Worm (Caenorhabditis elegans) whole organism, mixed stage, embryonic: ENCODE data around the gene ifo-1.

ENCODE experiments used
- M03D4.4 ChIP-seq: sonication (generic microtip); optimal IDR thresholded peaks from 2 replicates; lab custom pipeline; 2017; ENCODE audit warnings: mild to moderate bottlenecking, missing genetic modification characterization, missing compliant biosample characterization
- bed-3 ChIP-seq: fragments of 200-800 bp; sonication (Bioruptor generic); optimal IDR thresholded peaks from 3 replicates; lab custom pipeline; 2018; ENCODE audit warnings: mild to moderate bottlenecking, missing genetic modification characterization, moderate library complexity, missing compliant biosample characterization
- ceh-43 ChIP-seq: fragments of 200-800 bp; sonication (Bioruptor generic); optimal IDR thresholded peaks from 2 replicates; lab custom pipeline; 2018; ENCODE audit warnings: mild to moderate bottlenecking, missing genetic modification characterization, moderate library complexity, missing compliant biosample characterization
- ceh-83 ChIP-seq: fragments of 200-800 bp; sonication (Bioruptor generic); optimal IDR thresholded peaks from 2 replicates; lab custom pipeline; 2018; ENCODE audit warnings: mild to moderate bottlenecking, missing genetic modification characterization, missing compliant biosample characterization
- cnd-1 ChIP-seq: fragments of 200-800 bp; sonication (Bioruptor generic); optimal IDR thresholded peaks from 2 replicates; lab custom pipeline; 2018; ENCODE audit warnings: mild to moderate bottlenecking, missing genetic modification characterization, missing compliant biosample characterization
- drap-1 ChIP-seq: fragments of 200-800 bp; sonication (Bioruptor generic); optimal IDR thresholded peaks from 3 replicates; lab custom pipeline; 2018; ENCODE audit warnings: mild to moderate bottlenecking, missing genetic modification characterization, missing compliant biosample characterization
- elt-1 ChIP-seq: sonication (generic microtip); optimal IDR thresholded peaks from 2 replicates; lab custom pipeline; 2017; ENCODE audit warnings: missing genetic modification characterization, mild to moderate bottlenecking, missing compliant biosample characterization, antibody characterized with exemption, moderate library complexity, borderline replicate concordance; ENCODE audit not compliant: insufficient read depth
- elt-3 ChIP-seq: fragments of 150-350 bp; optimal IDR thresholded peaks from 2 replicates; lab custom pipeline; 2014; ENCODE audit warnings: missing biosample characterization, missing genetic modification characterization
- flh-1 ChIP-seq: fragments of 200-800 bp; sonication (Bioruptor generic); optimal IDR thresholded peaks from 2 replicates; lab custom pipeline; 2018; ENCODE audit warnings: mild to moderate bottlenecking, missing genetic modification characterization, moderate library complexity, missing compliant biosample characterization
- ham-2 ChIP-seq: fragments of 200-800 bp; sonication (Bioruptor generic); optimal IDR thresholded peaks from 2 replicates; lab custom pipeline; 2018; ENCODE audit warnings: mild to moderate bottlenecking, missing genetic modification characterization, missing compliant biosample characterization
- hlh-1 ChIP-seq: fragments of 150-350 bp; optimal IDR thresholded peaks from 2 replicates; lab custom pipeline; 2014; ENCODE audit warnings: missing biosample characterization, missing genetic modification reagents, missing genetic modification characterization
- lin-13 ChIP-seq: fragments of 150-350 bp; optimal IDR thresholded peaks from 2 replicates; lab custom pipeline; 2014; ENCODE audit warnings: missing biosample characterization, missing genetic modification characterization
- lin-32 ChIP-seq: fragments of 200-800 bp; sonication (Bioruptor generic); optimal IDR thresholded peaks from 2 replicates; lab custom pipeline; 2018; ENCODE audit warnings: mild to moderate bottlenecking, missing genetic modification characterization, missing compliant biosample characterization
- lsy-2 ChIP-seq: fragments of 150-350 bp; optimal IDR thresholded peaks from 2 replicates; lab custom pipeline; 2014; ENCODE audit warnings: missing biosample characterization, missing genetic modification characterization
- mab-5 ChIP-seq: fragments of 150-350 bp; optimal IDR thresholded peaks from 2 replicates; lab custom pipeline; 2014; ENCODE audit warnings: missing biosample characterization, missing genetic modification characterization
- mep-1 ChIP-seq: fragments of 150-350 bp; optimal IDR thresholded peaks from 2 replicates; lab custom pipeline; 2017; ENCODE audit warnings: missing biosample characterization, missing genetic modification reagents, missing genetic modification characterization, inconsistent platforms
- mls-2 ChIP-seq: sonication (generic microtip); optimal IDR thresholded peaks from 2 replicates; lab custom pipeline; 2016; ENCODE audit warnings: mild to moderate bottlenecking, missing genetic modification characterization, moderate library complexity, missing compliant biosample characterization
- nhr-12 ChIP-seq: fragments of 150-350 bp; optimal IDR thresholded peaks from 2 replicates; lab custom pipeline; 2014; ENCODE audit warnings: missing biosample characterization, missing genetic modification characterization
- nhr-2 ChIP-seq: fragments of 150-350 bp; optimal IDR thresholded peaks from 2 replicates; lab custom pipeline; 2014; ENCODE audit warnings: missing biosample characterization, missing genetic modification characterization
- nhr-237 ChIP-seq: fragments of 150-350 bp; optimal IDR thresholded peaks from 2 replicates; lab custom pipeline; 2014; ENCODE audit warnings: missing biosample characterization, missing genetic modification characterization
- nhr-76 ChIP-seq: sonication (generic microtip); optimal IDR thresholded peaks from 2 replicates; lab custom pipeline; 2017; ENCODE audit warnings: missing biosample characterization, missing genetic modification characterization
- pha-4 ChIP-seq: fragments of 150-350 bp; optimal IDR thresholded peaks from 2 replicates; lab custom pipeline; 2018; ENCODE audit warnings: missing biosample characterization, missing genetic modification reagents, missing genetic modification characterization
- snpc-4 ChIP-seq: fragments of 150-350 bp; optimal IDR thresholded peaks from 2 replicates; lab custom pipeline; 2014; ENCODE audit warnings: missing biosample characterization, missing genetic modification characterization
- sptf-1 ChIP-seq: sonication (generic microtip); optimal IDR thresholded peaks from 2 replicates; lab custom pipeline; 2017; ENCODE audit warnings: mild to moderate bottlenecking, missing genetic modification characterization, moderate library complexity, missing compliant biosample characterization
- tbx-8 ChIP-seq: fragments of 200-800 bp; sonication (Bioruptor generic); optimal IDR thresholded peaks from 2 replicates; lab custom pipeline; 2018; ENCODE audit warnings: mild to moderate bottlenecking, missing genetic modification characterization, moderate library complexity, missing compliant biosample characterization
- unc-120 ChIP-seq: sonication (generic microtip); optimal IDR thresholded peaks from 2 replicates; lab custom pipeline; 2017; ENCODE audit warnings: missing genetic modification characterization, missing compliant biosample characterization; ENCODE audit not compliant: poor library complexity, severe bottlenecking
- unc-39 ChIP-seq: fragments of 150-350 bp; optimal IDR thresholded peaks from 2 replicates; lab custom pipeline; 2014; ENCODE audit warnings: missing biosample characterization, missing genetic modification characterization
- unc-62 ChIP-seq: fragments of 150-350 bp; optimal IDR thresholded peaks from 2 replicates; lab custom pipeline; 2014; ENCODE audit warnings: missing biosample characterization, missing genetic modification reagents, missing genetic modification characterization
- zip-8 ChIP-seq: fragments of 150-350 bp; optimal IDR thresholded peaks from 2 replicates; lab custom pipeline; 2014; ENCODE audit warnings: missing biosample characterization, missing genetic modification characterization
- ztf-11 ChIP-seq: fragments of 150-350 bp; optimal IDR thresholded peaks from 2 replicates; lab custom pipeline; 2014; ENCODE audit warnings: missing biosample characterization, missing genetic modification characterization

Gene ifo-1

DNA sequence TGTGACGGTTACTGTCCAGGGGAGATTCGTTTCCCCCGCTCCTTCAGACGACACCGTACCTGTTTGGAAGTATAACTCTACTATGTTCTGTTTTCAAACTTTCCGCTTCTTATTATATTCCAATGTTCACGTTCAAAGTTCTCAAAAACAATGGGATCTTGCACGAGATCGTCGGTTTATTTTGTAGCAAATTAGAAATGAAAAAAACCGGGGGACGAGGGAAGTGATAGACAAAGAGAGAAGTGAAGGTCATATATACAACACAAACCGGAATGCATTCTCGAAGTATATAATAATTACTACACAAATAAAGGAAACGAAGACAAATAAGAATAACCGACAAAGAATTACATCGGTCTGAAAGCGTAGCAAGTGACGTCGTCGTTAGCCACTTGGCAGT, 16.8 kb downstream of the ifo-1 start:
- TF ChIP-seq flh-1 (GFP tag; lab: Kevin White, UChicago) = no peak

DNA sequence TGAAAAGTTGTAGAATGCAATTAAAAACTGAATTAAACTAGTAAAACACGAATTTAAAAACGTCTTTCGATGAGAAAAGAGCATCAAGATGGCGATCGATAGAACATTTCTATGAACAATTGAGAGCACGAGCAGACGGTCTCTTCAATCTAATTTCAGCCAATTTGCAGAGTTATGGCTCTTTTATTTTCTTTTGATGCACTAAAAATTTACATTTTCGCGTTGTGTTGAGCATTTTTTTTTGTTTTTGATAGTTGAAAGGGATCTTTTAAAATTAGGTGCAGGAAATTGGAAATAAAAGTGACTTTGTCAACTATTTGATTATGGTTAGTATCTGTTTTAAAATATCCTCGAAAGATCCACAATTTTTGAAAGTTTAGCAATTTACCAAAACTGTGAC, 17.5 kb downstream of the ifo-1 start, which contains the start of gene F42C5.6:
F42C5.6 (minus strand) TSS at position 101 of the 400 bp plus-strand sequence.
- TF ChIP-seq bed-3 (GFP tag; lab: Kevin White, UChicago) = no peak
- TF ChIP-seq pha-4 (tag; lab: Kevin White, UChicago) = no peak
- no peak for TF ChIP-seq nhr-2 (tag; lab: Kevin White, UChicago)
- TF ChIP-seq unc-120 (tag; lab: Kevin White, UChicago) = no peak
- TF ChIP-seq ceh-43 = no peak
- TF ChIP-seq elt-3 (tag; lab: Kevin White, UChicago) = no peak
- no peak for TF ChIP-seq tbx-8
- no peak for TF ChIP-seq mab-5
- no peak for TF ChIP-seq elt-1 (tag; lab: Kevin White, UChicago)
- TF ChIP-seq mls-2 (tag; lab: Kevin White, UChicago) = no peak
- TF ChIP-seq ham-2 (GFP tag; lab: Kevin White, UChicago) = no peak
- TF ChIP-seq hlh-1 = no peak
- TF ChIP-seq unc-62 = no peak
- TF ChIP-seq nhr-237 (tag; lab: Kevin White, UChicago) = no peak
- TF ChIP-seq snpc-4 = no peak
- no peak for TF ChIP-seq drap-1 (GFP tag; lab: Kevin White, UChicago)
- TF ChIP-seq flh-1 (GFP tag; lab: Kevin White, UChicago) = no peak
- no peak for TF ChIP-seq cnd-1
- TF ChIP-seq unc-39 = no peak

DNA sequence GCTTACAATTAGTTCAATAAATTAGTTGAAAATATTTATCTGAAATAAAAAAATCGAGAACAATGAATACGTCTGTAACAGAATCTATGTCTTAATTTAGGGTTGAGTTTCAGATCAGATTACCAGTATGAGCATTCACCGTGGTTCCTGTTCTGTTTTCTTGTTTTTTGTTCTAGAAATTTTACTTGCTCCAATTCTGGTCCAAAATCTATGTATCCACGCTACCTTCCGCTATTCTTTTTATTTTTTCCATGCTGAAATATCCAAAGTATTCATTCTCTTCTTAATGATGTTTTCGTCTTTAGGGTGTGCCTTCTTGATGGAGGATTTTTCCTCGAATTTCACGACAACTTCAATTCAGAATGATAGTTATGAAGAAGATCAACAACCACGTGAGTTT, 21.1 kb downstream of the ifo-1 start, which contains the start of gene npr-27:
npr-27 (plus strand) TSS at position 301 of the 400 bp plus-strand sequence.
- TF ChIP-seq tbx-8 = no peak
- TF ChIP-seq sptf-1 (tag; lab: Kevin White, UChicago) = no peak
- no peak for TF ChIP-seq unc-39
- TF ChIP-seq nhr-237 (tag; lab: Kevin White, UChicago) = no peak
- no peak for TF ChIP-seq ham-2 (GFP tag; lab: Kevin White, UChicago)
- TF ChIP-seq cnd-1 = no peak

DNA sequence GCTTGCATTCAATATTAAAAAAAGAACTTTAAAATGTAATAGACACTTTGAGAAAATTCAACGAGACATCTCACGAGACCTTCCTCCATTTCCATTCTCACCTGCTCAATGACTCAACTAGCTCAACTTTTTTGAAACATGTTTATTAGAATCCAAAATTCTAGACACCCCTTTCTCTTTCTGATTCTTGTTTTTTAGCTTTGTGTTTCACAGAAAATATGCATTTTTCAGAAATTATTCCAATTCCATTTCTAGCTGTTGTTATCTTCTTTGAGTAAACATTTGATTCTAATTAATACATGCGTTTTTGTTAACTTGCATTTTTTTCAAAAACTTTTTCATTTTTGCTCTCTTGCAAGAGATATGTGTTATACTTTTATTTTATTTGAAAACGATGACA, 25.0 kb downstream of the ifo-1 start:
- no peak for TF ChIP-seq bed-3 (GFP tag; lab: Kevin White, UChicago)
- TF ChIP-seq pha-4 (tag; lab: Kevin White, UChicago) = no peak
- no peak for TF ChIP-seq lsy-2 (tag; lab: Kevin White, UChicago)
- TF ChIP-seq ztf-11 = no peak
- no peak for TF ChIP-seq lin-13 (tag; lab: Kevin White, UChicago)
- no peak for TF ChIP-seq unc-39
- TF ChIP-seq nhr-12 (tag; lab: Kevin White, UChicago) = no peak
- no peak for TF ChIP-seq unc-62
- TF ChIP-seq snpc-4 = no peak
- no peak for TF ChIP-seq nhr-2 (tag; lab: Kevin White, UChicago)
- TF ChIP-seq lin-32 = no peak
- TF ChIP-seq ham-2 (GFP tag; lab: Kevin White, UChicago) = no peak
- TF ChIP-seq unc-120 (tag; lab: Kevin White, UChicago) = no peak
- TF ChIP-seq ceh-83 (GFP tag; lab: Kevin White, UChicago) = no peak
- TF ChIP-seq mep-1 = no peak
- no peak for TF ChIP-seq zip-8 (tag; lab: Kevin White, UChicago)
- TF ChIP-seq nhr-76 = no peak
- TF ChIP-seq drap-1 (GFP tag; lab: Kevin White, UChicago) = no peak
- no peak for TF ChIP-seq mls-2 (tag; lab: Kevin White, UChicago)
- TF ChIP-seq mab-5 = no peak

DNA sequence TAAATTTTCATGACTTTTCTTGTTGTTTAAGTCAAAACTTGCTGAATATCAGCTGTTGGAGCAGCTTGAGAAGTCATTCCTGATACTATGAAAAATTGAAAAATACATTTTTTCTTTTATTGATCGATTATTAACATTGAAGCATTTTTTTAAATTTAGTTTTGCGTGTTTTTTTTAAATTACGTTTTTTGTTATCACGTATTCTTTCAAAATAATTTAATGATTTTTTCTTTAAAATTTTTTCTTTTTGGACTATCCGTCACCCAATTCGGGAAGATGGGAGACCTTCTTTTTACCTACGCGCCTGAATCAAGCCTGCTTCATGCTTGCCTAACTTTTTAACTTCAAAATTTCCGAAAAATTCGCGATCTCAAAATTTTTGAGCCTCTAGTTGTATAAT, 32.3 kb downstream of the ifo-1 start, which contains the start of gene F42C5.5:
F42C5.5 (minus strand) TSS at position 101 of the 400 bp plus-strand sequence.
- TF ChIP-seq hlh-1 = no peak
- no peak for TF ChIP-seq mab-5
- TF ChIP-seq lin-13 (tag; lab: Kevin White, UChicago) = no peak
- TF ChIP-seq snpc-4 = no peak
- no peak for TF ChIP-seq tbx-8
- no peak for TF ChIP-seq pha-4 (tag; lab: Kevin White, UChicago)
- TF ChIP-seq ztf-11 = no peak
- TF ChIP-seq nhr-12 (tag; lab: Kevin White, UChicago) = no peak
- TF ChIP-seq mls-2 (tag; lab: Kevin White, UChicago) = no peak
- no peak for TF ChIP-seq M03D4.4 (tag; lab: Kevin White, UChicago)
